Fruit fly (Drosophila melanogaster) whole organism, embryonic: ENCODE data around the gene tomb.

Source experiments
- B-H2 ChIP-seq: fragments of 200-800 bp; sonication (Bioruptor generic); optimal IDR thresholded peaks from 2 replicates; lab custom pipeline; 2018; ENCODE audit warnings: missing biosample characterization, mild to moderate bottlenecking, missing genetic modification characterization
- CG10147 ChIP-seq: fragments of 200-800 bp; sonication (Bioruptor generic); optimal IDR thresholded peaks from 2 replicates; lab custom pipeline; 2019; ENCODE audit warnings: missing biosample characterization, mild to moderate bottlenecking, missing genetic modification characterization, moderate library complexity
- CG1233 ChIP-seq: fragments of 200-800 bp; sonication (Bioruptor generic); optimal IDR thresholded peaks from 4 replicates; lab custom pipeline; 2018; ENCODE audit warnings: missing biosample characterization, mild to moderate bottlenecking, missing genetic modification characterization
- CG13123 ChIP-seq: fragments of 200-800 bp; sonication (Bioruptor generic); optimal IDR thresholded peaks from 2 replicates; lab custom pipeline; 2016; ENCODE audit warnings: missing biosample characterization, missing genetic modification characterization
- CG15479 ChIP-seq: fragments of 200-800 bp; sonication (Bioruptor generic); optimal IDR thresholded peaks from 3 replicates; lab custom pipeline; 2019; ENCODE audit warnings: missing biosample characterization, mild to moderate bottlenecking, missing genetic modification characterization, moderate library complexity
- CG17328 ChIP-seq: fragments of 200-800 bp; sonication (Bioruptor generic); IDR thresholded peaks from 2 replicates; pipeline ENCODE4 v1.3.6; 2022; ENCODE audit warnings: missing biosample characterization, missing genetic modification characterization
- CG18011 ChIP-seq: fragments of 200-800 bp; sonication (Bioruptor generic); optimal IDR thresholded peaks from 2 replicates; lab custom pipeline; 2017; ENCODE audit warnings: missing biosample characterization, missing genetic modification characterization, mild to moderate bottlenecking, moderate library complexity, missing genotype
- CG31365 ChIP-seq: fragments of 200-800 bp; sonication (Bioruptor generic); optimal IDR thresholded peaks from 2 replicates; lab custom pipeline; 2018; ENCODE audit warnings: missing biosample characterization, mild to moderate bottlenecking, missing genetic modification characterization
- CG33213 ChIP-seq: fragments of 200-800 bp; sonication (Bioruptor generic); optimal IDR thresholded peaks from 3 replicates; lab custom pipeline; 2016; ENCODE audit warnings: missing biosample characterization, missing genetic modification characterization
- CG3838 ChIP-seq: fragments of 200-800 bp; sonication (Bioruptor generic); optimal IDR thresholded peaks from 3 replicates; lab custom pipeline; 2016; ENCODE audit warnings: missing biosample characterization, missing genetic modification characterization
- CG7357 ChIP-seq: fragments of 200-800 bp; sonication (Bioruptor generic); IDR thresholded peaks from 3 replicates; pipeline ENCODE4 v1.3.6; 2022; ENCODE audit warnings: missing biosample characterization, missing genetic modification characterization
- CG7963 ChIP-seq: fragments of 200-800 bp; sonication (Bioruptor generic); IDR thresholded peaks from 3 replicates; pipeline ENCODE4 v1.3.6; 2022; ENCODE audit warnings: missing biosample characterization, missing genetic modification characterization; ENCODE audit not compliant: partially characterized antibody
- CG9727 ChIP-seq: fragments of 200-800 bp; sonication (Bioruptor generic); optimal IDR thresholded peaks from 3 replicates; lab custom pipeline; 2017; ENCODE audit warnings: missing biosample characterization, mild to moderate bottlenecking, missing genetic modification characterization
- Dad ChIP-seq: fragments of 200-800 bp; sonication (Bioruptor generic); optimal IDR thresholded peaks from 3 replicates; lab custom pipeline; 2016; ENCODE audit warnings: missing biosample characterization, missing genetic modification characterization
- Dip3 ChIP-seq: fragments of 200-800 bp; sonication (Bioruptor generic); optimal IDR thresholded peaks from 3 replicates; lab custom pipeline; 2016; ENCODE audit warnings: missing biosample characterization, missing genetic modification characterization
- Doc3 ChIP-seq: fragments of 200-800 bp; sonication (Bioruptor generic); IDR thresholded peaks from 3 replicates; pipeline ENCODE4 v1.3.6; 2022; ENCODE audit warnings: missing biosample characterization, missing genetic modification characterization; ENCODE audit not compliant: partially characterized antibody
- Fer2 ChIP-seq: fragments of 200-800 bp; sonication (Bioruptor generic); optimal IDR thresholded peaks from 2 replicates; lab custom pipeline; 2018; ENCODE audit warnings: missing biosample characterization, mild to moderate bottlenecking, missing genetic modification characterization, moderate library complexity
- Hr3 ChIP-seq: fragments of 200-800 bp; sonication (Bioruptor generic); optimal IDR thresholded peaks from 3 replicates; lab custom pipeline; 2016; ENCODE audit warnings: missing biosample characterization, missing genetic modification characterization
- Lpt ChIP-seq: fragments of >200 bp; optimal IDR thresholded peaks from 2 replicates; lab custom pipeline; 2018; ENCODE audit warnings: missing biosample characterization, missing genetic modification characterization
- MBD-R2 ChIP-seq: fragments of 200-800 bp; sonication (Bioruptor generic); IDR thresholded peaks from 2 replicates; pipeline ENCODE4 v1.3.6; 2022; ENCODE audit warnings: missing biosample characterization, missing genetic modification characterization
- Max ChIP-seq: fragments of 200-800 bp; sonication (Bioruptor generic); optimal IDR thresholded peaks from 2 replicates; lab custom pipeline; 2016; ENCODE audit warnings: missing biosample characterization, mild to moderate bottlenecking, missing genetic modification characterization
- Meics ChIP-seq: fragments of 200-800 bp; sonication (Bioruptor generic); optimal IDR thresholded peaks from 2 replicates; lab custom pipeline; 2017; ENCODE audit warnings: missing biosample characterization, mild to moderate bottlenecking, missing genetic modification characterization
- Nf-YB ChIP-seq: fragments of 200-800 bp; sonication (Bioruptor generic); optimal IDR thresholded peaks from 3 replicates; lab custom pipeline; 2019; ENCODE audit warnings: missing biosample characterization, mild to moderate bottlenecking, missing genetic modification characterization, moderate library complexity
- Oaz ChIP-seq: fragments of 200-800 bp; sonication (Bioruptor generic); IDR thresholded peaks from 2 replicates; pipeline ENCODE4 v1.3.6; 2022; ENCODE audit warnings: missing biosample characterization, missing genetic modification characterization
- Oli ChIP-seq: fragments of 200-800 bp; sonication (Bioruptor generic); optimal IDR thresholded peaks from 2 replicates; lab custom pipeline; 2018; ENCODE audit warnings: missing biosample characterization, mild to moderate bottlenecking, missing genetic modification characterization, moderate library complexity
- Pdp1 ChIP-seq, 2 experiments: fragments of 200-800 bp; sonication (Bioruptor generic); optimal IDR thresholded peaks; 3 replicates each; lab custom pipeline; 2016; ENCODE audit warnings: missing biosample characterization in 2 of 2, missing genetic modification characterization in 2 of 2, mild to moderate bottlenecking in 1 of 2, moderate library complexity in 1 of 2
- Spps ChIP-seq: fragments of 200-800 bp; sonication (Bioruptor generic); optimal IDR thresholded peaks from 2 replicates; lab custom pipeline; 2018; ENCODE audit warnings: missing biosample characterization, mild to moderate bottlenecking, missing genetic modification characterization
- TFAM ChIP-seq: fragments of 200-800 bp; sonication (Bioruptor generic); optimal IDR thresholded peaks from 2 replicates; lab custom pipeline; 2017; ENCODE audit warnings: missing biosample characterization, missing genetic modification characterization, inconsistent platforms
- cwo ChIP-seq: fragments of 200-800 bp; sonication (Bioruptor generic); optimal IDR thresholded peaks from 3 replicates; lab custom pipeline; 2017; ENCODE audit warnings: missing biosample characterization, missing genetic modification characterization, mild to moderate bottlenecking, moderate library complexity, missing genetic modification reagents
- dm ChIP-seq: fragments of 200-800 bp; sonication (Bioruptor generic); optimal IDR thresholded peaks from 3 replicates; lab custom pipeline; 2016; ENCODE audit warnings: missing biosample characterization, missing genetic modification characterization
- dmrt99B ChIP-seq: fragments of 200-800 bp; sonication (Bioruptor generic); optimal IDR thresholded peaks from 2 replicates; lab custom pipeline; 2018; ENCODE audit warnings: missing biosample characterization, mild to moderate bottlenecking, missing genetic modification characterization, moderate library complexity
- eve ChIP-seq, 2 experiments: fragments of >200 bp; optimal IDR thresholded peaks; 2 replicates each; lab custom pipeline; 2017; ENCODE audit warnings: missing biosample characterization in 2 of 2, missing genetic modification characterization in 2 of 2
- fd64A ChIP-seq: fragments of 200-800 bp; sonication (Bioruptor generic); optimal IDR thresholded peaks from 3 replicates; lab custom pipeline; 2018; ENCODE audit warnings: missing biosample characterization, mild to moderate bottlenecking, missing genetic modification characterization
- gce ChIP-seq: fragments of 200-800 bp; sonication (Bioruptor generic); IDR thresholded peaks from 3 replicates; pipeline ENCODE4 v1.3.6; 2022; ENCODE audit warnings: missing biosample characterization, missing genetic modification characterization
- gcm2 ChIP-seq: fragments of 200-800 bp; sonication (Bioruptor generic); optimal IDR thresholded peaks from 2 replicates; lab custom pipeline; 2016; ENCODE audit warnings: missing biosample characterization, missing genetic modification characterization
- grn ChIP-seq: fragments of 200-800 bp; sonication (Bioruptor generic); optimal IDR thresholded peaks from 3 replicates; lab custom pipeline; 2017; ENCODE audit warnings: missing biosample characterization, missing genetic modification characterization
- gt ChIP-seq: fragments of 200-800 bp; sonication (Bioruptor generic); IDR thresholded peaks from 2 replicates; pipeline ENCODE4 v1.3.6; 2022; ENCODE audit warnings: missing biosample characterization, missing genetic modification characterization
- kni ChIP-seq: fragments of 200-800 bp; sonication (Bioruptor generic); optimal IDR thresholded peaks from 3 replicates; lab custom pipeline; 2017; ENCODE audit warnings: mild to moderate bottlenecking, missing biosample characterization, missing genetic modification reagents, missing genetic modification characterization
- luna ChIP-seq: fragments of 200-800 bp; sonication (Bioruptor generic); optimal IDR thresholded peaks from 2 replicates; lab custom pipeline; 2016; ENCODE audit warnings: missing biosample characterization, missing genetic modification characterization
- oc ChIP-seq: fragments of 200-800 bp; sonication (Bioruptor generic); optimal IDR thresholded peaks from 2 replicates; lab custom pipeline; 2018; ENCODE audit warnings: missing biosample characterization, mild to moderate bottlenecking, missing genetic modification characterization, moderate library complexity
- org-1 ChIP-seq: fragments of 200-800 bp; sonication (Bioruptor generic); optimal IDR thresholded peaks from 2 replicates; lab custom pipeline; 2017; ENCODE audit warnings: missing biosample characterization, missing genetic modification characterization
- pfk ChIP-seq: fragments of 200-800 bp; sonication (Bioruptor generic); optimal IDR thresholded peaks from 2 replicates; lab custom pipeline; 2018; ENCODE audit warnings: missing biosample characterization, mild to moderate bottlenecking, missing genetic modification characterization, moderate library complexity
- psq ChIP-seq: fragments of 200-800 bp; sonication (Bioruptor generic); optimal IDR thresholded peaks from 2 replicates; lab custom pipeline; 2017; ENCODE audit warnings: missing biosample characterization, missing genetic modification characterization
- ro ChIP-seq: fragments of 200-800 bp; sonication (Bioruptor generic); IDR thresholded peaks from 2 replicates; pipeline ENCODE4 v1.3.6; 2022; ENCODE audit warnings: missing biosample characterization, missing genetic modification characterization
- sisA ChIP-seq: fragments of 200-800 bp; sonication (Bioruptor generic); IDR thresholded peaks from 2 replicates; pipeline ENCODE4 v1.3.6; 2022; ENCODE audit warnings: missing biosample characterization, missing genetic modification characterization
- sr ChIP-seq: fragments of 200-800 bp; sonication (Bioruptor generic); IDR thresholded peaks from 3 replicates; pipeline ENCODE4 v1.3.6; 2022; ENCODE audit warnings: missing biosample characterization, missing genetic modification characterization
- toy ChIP-seq: fragments of 200-800 bp; sonication (Bioruptor generic); IDR thresholded peaks from 2 replicates; pipeline ENCODE4 v1.3.6; 2022; ENCODE audit warnings: missing biosample characterization, missing genetic modification characterization
- ttk ChIP-seq: fragments of 200-800 bp; sonication (Bioruptor generic); IDR thresholded peaks from 2 replicates; pipeline ENCODE4 v2.1.2; 2022; ENCODE audit warnings: missing biosample characterization, missing genetic modification characterization
- tup ChIP-seq: fragments of 200-800 bp; sonication (Bioruptor generic); optimal IDR thresholded peaks from 2 replicates; lab custom pipeline; 2016; ENCODE audit warnings: missing biosample characterization, mild to moderate bottlenecking, missing genetic modification characterization, moderate library complexity

tomb gene

DNA sequence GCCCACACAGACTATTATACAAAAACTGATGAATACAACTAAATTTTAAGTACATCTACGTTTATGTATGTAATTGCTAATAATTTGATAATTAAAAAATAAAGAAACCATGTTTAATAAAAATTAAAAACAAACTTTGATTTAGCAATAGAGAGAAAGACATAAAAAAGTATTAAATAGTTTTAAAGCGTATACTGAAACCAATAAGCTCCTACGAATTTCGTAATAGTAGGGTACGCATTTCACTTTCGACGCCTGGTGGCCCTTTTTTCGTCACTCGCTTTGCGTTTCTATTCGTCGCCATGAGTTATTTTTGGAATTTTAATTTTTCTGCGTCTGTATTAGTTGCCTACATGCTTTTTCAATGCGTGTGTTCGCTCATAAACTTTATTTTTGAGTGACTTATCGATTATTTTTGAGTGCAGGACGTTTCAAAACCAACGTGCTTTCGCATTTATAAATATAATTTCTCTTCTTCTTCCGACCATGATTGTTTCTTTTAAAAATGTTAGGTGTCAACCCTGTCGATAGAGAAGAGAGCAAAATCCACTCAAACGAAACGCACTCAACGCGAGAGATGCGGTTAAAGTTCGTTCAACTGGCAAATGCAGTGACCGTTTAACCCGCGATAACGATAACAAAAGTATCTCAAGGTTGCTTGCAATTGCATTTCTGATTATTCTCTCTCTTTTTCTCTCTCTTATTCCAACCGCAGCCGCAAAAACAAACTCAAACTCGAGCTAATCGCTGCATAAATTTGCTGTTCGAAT is 10.1 kb upstream of the tomb start, which contains the start of gene Oscillin (continued):
- TF ChIP-seq Oaz (GFP tag; lab: Robert Waterston, UW): no peak; the same call in none of the 2 replicates
- TF ChIP-seq Hr3 (GFP tag; lab: Kevin White, UChicago): no peak
- peak; percentile 41 for TF ChIP-seq B-H2 (GFP tag; lab: Kevin White, UChicago)
- peak; percentile 74 for TF ChIP-seq Fer2
- no peak for TF ChIP-seq tup
- peak; percentile 8 for TF ChIP-seq CG3838
- no peak; the same call in 2 of the 3 replicates for TF ChIP-seq CG7357 (GFP tag; lab: Robert Waterston, UW)
- TF ChIP-seq toy (GFP tag; lab: Robert Waterston, UW): 0 out of 2 replicates have a peak, but pooled peaks have one; percentile 38
- TF ChIP-seq kni (GFP tag; lab: Kevin White, UChicago): peak; percentile 52
- no peak for TF ChIP-seq luna (GFP tag; lab: Kevin White, UChicago)
- no peak for TF ChIP-seq grn (GFP tag; lab: Kevin White, UChicago)
- peak; percentile 73 for TF ChIP-seq CG10147 (GFP tag; lab: Kevin White, UChicago)
- TF ChIP-seq Pdp1 (GFP tag; optimal IDR thresholded peaks at IDR 0.05; lab: Kevin White, UChicago): peak; percentile 17 to 91
- peak; percentile 91 for TF ChIP-seq gce (GFP tag; lab: Robert Waterston, UW)
- no peak for TF ChIP-seq eve (GFP tag; optimal IDR thresholded peaks at IDR 0.05; lab: Kevin White, UChicago)
- peak; percentile 45; the same call in 1 of the 2 replicates for TF ChIP-seq MBD-R2 (GFP tag; lab: Robert Waterston, UW)
- TF ChIP-seq oc: peak; percentile 87
- TF ChIP-seq CG18011: no peak
- no peak for TF ChIP-seq Lpt
- TF ChIP-seq dmrt99B (tag; lab: Kevin White, UChicago): peak; percentile 89
- TF ChIP-seq Dad (GFP tag; lab: Kevin White, UChicago): peak; percentile 13
- TF ChIP-seq CG7963 (GFP tag; lab: Robert Waterston, UW): peak; percentile 77
- TF ChIP-seq Dip3 (GFP tag; lab: Kevin White, UChicago): no peak
- peak; percentile 88 for TF ChIP-seq CG9727 (GFP tag; lab: Kevin White, UChicago)
- no peak for TF ChIP-seq pfk
- TF ChIP-seq Max (GFP tag; lab: Kevin White, UChicago): peak; percentile 47
- peak; percentile 73; the same call in 1 of the 2 replicates for TF ChIP-seq sisA
- TF ChIP-seq org-1 (GFP tag; lab: Kevin White, UChicago): peak; percentile 52
- TF ChIP-seq cwo: peak; percentile 82
- peak; percentile 51; the same call in 1 of the 2 replicates for TF ChIP-seq ro (GFP tag; lab: Robert Waterston, UW)
- TF ChIP-seq CG31365 (tag; lab: Kevin White, UChicago): no peak
- peak; percentile 80 for TF ChIP-seq CG1233 (GFP tag; lab: Kevin White, UChicago)
- TF ChIP-seq dm (GFP tag; lab: Kevin White, UChicago): peak; percentile 42
- TF ChIP-seq psq (GFP tag; lab: Kevin White, UChicago): peak; percentile 88
- TF ChIP-seq Spps: peak; percentile 84
- peak; percentile 4 for TF ChIP-seq CG13123 (GFP tag; lab: Kevin White, UChicago)
- TF ChIP-seq TFAM (GFP tag; lab: Kevin White, UChicago): no peak
- peak; percentile 76 for TF ChIP-seq Nf-YB (GFP tag; lab: Kevin White, UChicago)
- TF ChIP-seq Doc3 (GFP tag; lab: Robert Waterston, UW): peak; percentile 45; the same call in 2 of the 3 replicates
- no peak for TF ChIP-seq fd64A (GFP tag; lab: Kevin White, UChicago)
- peak; percentile 66 for TF ChIP-seq CG17328 (GFP tag; lab: Robert Waterston, UW)
- peak; percentile 86 for TF ChIP-seq Meics (GFP tag; lab: Kevin White, UChicago)
- no peak for TF ChIP-seq gcm2 (GFP tag; lab: Kevin White, UChicago)
- no peak for TF ChIP-seq gt (GFP tag; lab: Robert Waterston, UW)
- peak; percentile 29 for TF ChIP-seq Oli (tag; lab: Kevin White, UChicago)
- TF ChIP-seq sr: no peak
- peak; percentile 81 for TF ChIP-seq ttk (GFP tag; lab: Robert Waterston, UW)
- TF ChIP-seq CG15479 (GFP tag; lab: Kevin White, UChicago): no peak
- TF ChIP-seq CG33213: peak; percentile 41
